Fruit fly (Drosophila melanogaster): ENCODE measurements around the gene Lcp65Ag3.

Lcp65Ag3 gene

dm6 chr3L:6093213-6093612 lies 37.6 kb downstream of the Lcp65Ag3 start, which contains the start of gene CG10469:
Gene CG10469, minus strand, starts transcription at chr3L:6093313.
- no peak for TF ChIP-seq ey (GFP tag; optimal IDR thresholded peaks at IDR 0.05)
- no peak for TF ChIP-seq Rel (GFP tag; optimal IDR thresholded peaks at IDR 0.05)
- no peak for TF ChIP-seq Rel (tag; optimal IDR thresholded peaks at IDR 0.05)
- TF ChIP-seq h (GFP tag; optimal IDR thresholded peaks at IDR 0.05) = no peak
- no peak for TF ChIP-seq HLH106 (tag; optimal IDR thresholded peaks at IDR 0.05)

- TF ChIP-seq Rel (GFP tag; optimal IDR thresholded peaks at IDR 0.05) = no peak
- no peak for TF ChIP-seq Rel (tag; optimal IDR thresholded peaks at IDR 0.05)
- TF ChIP-seq brk (GFP tag; optimal IDR thresholded peaks at IDR 0.05) = no peak
- TF ChIP-seq Dfd (GFP tag; optimal IDR thresholded peaks at IDR 0.05) = no peak
- TF ChIP-seq br (GFP tag; optimal IDR thresholded peaks at IDR 0.05) = no peak
- TF ChIP-seq sv (GFP tag; optimal IDR thresholded peaks at IDR 0.05) = no peak
- TF ChIP-seq Myc (optimal IDR thresholded peaks at IDR 0.05) = no peak
- TF ChIP-seq Vsx2 (GFP tag; optimal IDR thresholded peaks at IDR 0.05; ENCODE audit: partially characterized antibody) = no peak
- no peak for TF ChIP-seq Dif (GFP tag; optimal IDR thresholded peaks at IDR 0.05; ENCODE audit: partially characterized antibody)
- peak in 1 of 2 experiments; percentile 0 for TF ChIP-seq foxo (GFP tag; optimal IDR thresholded peaks at IDR 0.05)
Measured at dm6 chr3L:6085988-6086387, 44.8 kb downstream of the Lcp65Ag3 start.

dm6 chr3L:6085157-6085556 lies 45.6 kb downstream of the Lcp65Ag3 start:
- TF ChIP-seq OdsH (GFP tag; optimal IDR thresholded peaks at IDR 0.05) (peak; percentile 23), usp (GFP tag; optimal IDR thresholded peaks at IDR 0.05) (no peak), dmrt93B (GFP tag; optimal IDR thresholded peaks at IDR 0.05) (no peak), CG32264 (GFP tag; optimal IDR thresholded peaks at IDR 0.05) (no peak), HLH106 (tag; optimal IDR thresholded peaks at IDR 0.05) (peak; percentile 30), rgr (GFP tag; optimal IDR thresholded peaks at IDR 0.05) (peak; percentile 30), pan (optimal IDR thresholded peaks at IDR 0.05) (no peak), Rel (GFP tag; optimal IDR thresholded peaks at IDR 0.05) (no peak), Rel (tag; optimal IDR thresholded peaks at IDR 0.05) (no peak), dsf (GFP tag; optimal IDR thresholded peaks at IDR 0.05; ENCODE audit: borderline replicate concordance) (no peak), woc (GFP tag; optimal IDR thresholded peaks at IDR 0.05) (no peak), Hr83 (GFP tag; optimal IDR thresholded peaks at IDR 0.05; ENCODE audit: poor library complexity, severe bottlenecking) (no peak), dl (GFP tag; optimal IDR thresholded peaks at IDR 0.05; ENCODE audit: insufficient read depth in 1 of 2, partially characterized antibody in 2 of 2) (no peak), br (GFP tag; optimal IDR thresholded peaks at IDR 0.05) (no peak), tai (GFP tag; optimal IDR thresholded peaks at IDR 0.05) (no peak), Dfd (GFP tag; optimal IDR thresholded peaks at IDR 0.05) (no peak), CrebA (GFP tag; optimal IDR thresholded peaks at IDR 0.05; ENCODE audit: borderline replicate concordance) (no peak), GATAd (GFP tag; optimal IDR thresholded peaks at IDR 0.05) (no peak), Dif (GFP tag; optimal IDR thresholded peaks at IDR 0.05; ENCODE audit: partially characterized antibody) (no peak), CG9705 (GFP tag; optimal IDR thresholded peaks at IDR 0.05) (no peak), psq (GFP tag; optimal IDR thresholded peaks at IDR 0.05) (peak; percentile 42), brk (GFP tag; optimal IDR thresholded peaks at IDR 0.05) (no peak), N (GFP tag; optimal IDR thresholded peaks at IDR 0.05) (no peak), Hnf4 (GFP tag; optimal IDR thresholded peaks at IDR 0.05) (no peak), jim (GFP tag; optimal IDR thresholded peaks at IDR 0.05) (no peak), Vsx2 (GFP tag; optimal IDR thresholded peaks at IDR 0.05; ENCODE audit: partially characterized antibody) (no peak), h (GFP tag; optimal IDR thresholded peaks at IDR 0.05) (peak; percentile 21), foxo (GFP tag; optimal IDR thresholded peaks at IDR 0.05) (peak in 1 of 2 experiments; percentile 24), Sp1 (GFP tag; optimal IDR thresholded peaks at IDR 0.05) (peak; percentile 32), ey (GFP tag; optimal IDR thresholded peaks at IDR 0.05) (no peak), sv (GFP tag; optimal IDR thresholded peaks at IDR 0.05) (no peak), sage (GFP tag; optimal IDR thresholded peaks at IDR 0.05) (no peak), Myc (optimal IDR thresholded peaks at IDR 0.05) (no peak), fru (GFP tag; optimal IDR thresholded peaks at IDR 0.05) (no peak), lola (GFP tag; optimal IDR thresholded peaks at IDR 0.05) (no peak)

dm6 chr3L:6084446-6084845 lies 46.3 kb downstream of the Lcp65Ag3 start:
- TF ChIP-seq Jra (GFP tag; optimal IDR thresholded peaks at IDR 0.05) (no peak), CG32264 (GFP tag; optimal IDR thresholded peaks at IDR 0.05) (no peak), dmrt93B (GFP tag; optimal IDR thresholded peaks at IDR 0.05) (no peak), GATAd (GFP tag; optimal IDR thresholded peaks at IDR 0.05) (no peak), br (GFP tag; optimal IDR thresholded peaks at IDR 0.05) (no peak), jim (GFP tag; optimal IDR thresholded peaks at IDR 0.05) (no peak), h (GFP tag; optimal IDR thresholded peaks at IDR 0.05) (no peak), brk (GFP tag; optimal IDR thresholded peaks at IDR 0.05) (no peak), ey (GFP tag; optimal IDR thresholded peaks at IDR 0.05) (no peak), Dif (GFP tag; optimal IDR thresholded peaks at IDR 0.05; ENCODE audit: partially characterized antibody) (no peak), sage (GFP tag; optimal IDR thresholded peaks at IDR 0.05) (no peak), foxo (GFP tag; optimal IDR thresholded peaks at IDR 0.05) (no peak), fru (GFP tag; optimal IDR thresholded peaks at IDR 0.05) (no peak), rgr (GFP tag; optimal IDR thresholded peaks at IDR 0.05) (no peak), Vsx2 (GFP tag; optimal IDR thresholded peaks at IDR 0.05; ENCODE audit: partially characterized antibody) (no peak), tai (GFP tag; optimal IDR thresholded peaks at IDR 0.05) (no peak), Dfd (GFP tag; optimal IDR thresholded peaks at IDR 0.05) (no peak), woc (GFP tag; optimal IDR thresholded peaks at IDR 0.05) (no peak), Abd-B (GFP tag; optimal IDR thresholded peaks at IDR 0.05) (no peak)
